Fruit fly (Drosophila melanogaster) whole organism: Measurements from ENCODE around the gene Mcr.

Experiments
- CG8478 ChIP-seq: fragments of >200 bp; optimal IDR thresholded peaks from 2 replicates; lab custom pipeline; 2018; ENCODE audit warnings: inconsistent platforms
- pan ChIP-seq: fragments of >200 bp; optimal IDR thresholded peaks from 2 replicates; lab custom pipeline; 2017
- psq ChIP-seq: fragments of >200 bp; optimal IDR thresholded peaks from 2 replicates; lab custom pipeline; 2017
- usp ChIP-seq: fragments of >200 bp; optimal IDR thresholded peaks from 2 replicates; lab custom pipeline; 2017; ENCODE audit warnings: missing biosample characterization, missing genetic modification characterization, mixed read lengths

DNA sequence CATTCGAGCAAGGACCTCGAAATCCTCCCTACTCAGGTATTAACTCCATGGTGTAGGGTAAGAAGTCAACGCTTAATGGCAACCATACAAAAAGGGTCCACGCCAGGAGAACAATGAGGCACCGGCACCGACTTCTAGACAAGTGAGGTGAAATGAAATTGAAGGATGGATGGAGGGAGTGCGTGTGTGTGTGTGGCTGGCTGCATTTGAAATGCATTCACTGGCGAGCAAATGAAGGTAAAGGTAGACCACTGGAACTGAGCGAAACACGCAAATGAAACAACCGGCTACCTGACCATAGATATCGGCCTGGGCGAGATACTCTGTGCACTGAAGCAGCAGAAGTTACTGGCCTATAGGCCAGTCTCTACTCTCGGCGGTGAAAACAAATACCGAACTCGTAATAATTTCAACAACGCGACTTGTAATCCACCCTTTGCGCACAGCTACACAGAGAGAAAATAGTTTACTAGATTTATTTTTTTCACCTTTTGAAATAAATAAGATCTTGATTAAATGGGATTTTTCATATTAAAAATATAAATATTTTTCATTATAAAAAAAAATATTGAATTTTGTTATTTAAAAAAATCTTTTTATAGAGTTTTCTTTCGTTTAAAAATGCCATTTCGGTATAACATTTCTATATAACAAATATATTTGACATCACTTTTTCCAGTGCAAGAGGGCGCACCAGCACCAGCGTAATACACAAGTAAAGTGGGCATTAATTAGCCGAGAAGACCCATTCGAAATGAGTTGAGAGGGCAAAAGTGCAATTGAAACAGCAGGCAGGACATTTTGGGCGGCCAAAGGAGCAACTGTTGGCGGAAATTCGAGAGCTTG is 919 bp downstream of the Mcr start:
- TF ChIP-seq CG8478 = no peak
- no peak for TF ChIP-seq usp
- no peak for TF ChIP-seq psq (lab: Kevin White, UChicago)
- TF ChIP-seq pan (lab: Kevin White, UChicago) = no peak
